Worm (Caenorhabditis elegans): ENCODE data around the gene Y51A2D.8.

DNA sequence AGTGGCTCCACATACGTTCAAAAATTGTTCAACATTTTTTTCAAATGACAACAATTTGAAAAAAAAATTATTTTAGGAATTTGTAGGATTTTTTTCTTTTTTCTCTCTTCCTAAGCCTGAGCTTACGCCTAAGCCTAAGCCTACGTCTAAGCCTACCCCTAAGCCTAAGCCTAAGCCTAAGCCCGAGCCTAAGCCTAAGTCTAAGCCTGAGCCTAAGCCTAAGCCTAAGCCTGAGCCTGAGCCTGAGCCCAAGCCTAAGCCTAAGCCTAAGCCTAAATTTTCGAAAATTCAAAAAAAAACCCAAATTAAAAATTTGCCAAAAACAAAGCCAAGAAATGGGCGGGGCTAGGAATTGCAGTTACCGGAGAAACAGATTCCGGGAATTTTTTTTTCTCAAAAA, 44.1 kb upstream of the Y51A2D.8 start:
- TF ChIP-seq dao-5 (tag; optimal IDR thresholded peaks at IDR 0.05) (no peak), him-1 (tag; optimal IDR thresholded peaks at IDR 0.05) (no peak), W03F9.2 (tag; optimal IDR thresholded peaks at IDR 0.05) (no peak)

Data from whole organism, L4/young adult.